Fruit fly (Drosophila melanogaster): ENCODE measurements around the gene toc.

DNA sequence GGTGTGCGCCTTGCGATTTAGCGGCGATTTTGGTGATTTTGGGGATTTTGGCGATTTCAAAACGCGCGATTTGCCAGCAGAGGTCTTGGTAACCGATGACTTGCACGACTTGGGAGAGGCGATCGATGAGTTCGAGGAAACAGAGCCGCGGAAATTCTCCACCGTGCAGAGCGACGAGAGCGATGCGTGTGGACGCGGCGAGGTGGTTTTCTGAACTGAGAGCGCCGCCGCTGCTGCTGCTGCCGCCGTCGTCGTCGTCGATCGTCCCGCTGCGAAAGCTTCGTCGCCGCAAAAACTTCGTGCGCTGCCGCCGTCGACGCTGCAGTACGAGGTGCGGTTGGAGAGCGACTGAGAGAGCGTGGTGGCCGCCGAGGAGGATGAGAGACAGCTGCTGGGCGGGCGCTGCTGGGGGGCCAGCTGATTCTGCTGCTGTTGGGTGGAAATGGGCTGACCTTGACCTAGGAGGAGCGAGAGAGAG is 20.0 kb downstream of the toc start:
- TF ChIP-seq CTCF (optimal IDR thresholded peaks at IDR 0.05) (no peak), CG8478 (optimal IDR thresholded peaks at IDR 0.05) (no peak)

Measured in S2 (cell line).